Worm (Caenorhabditis elegans) whole organism, late embryonic: ENCODE measurements around the gene ugt-19.
A peak's percentile ranks its signal among the peaks of the same experiment; 100 is the strongest.

Experiments
- K09A11.1 ChIP-seq: sonication (generic microtip); optimal IDR thresholded peaks from 2 replicates; lab custom pipeline; 2017; ENCODE audit warnings: antibody characterized with exemption, mild to moderate bottlenecking, missing genetic modification characterization, missing compliant biosample characterization; ENCODE audit not compliant: insufficient read depth
- T23F11.4 ChIP-seq: fragments of 200-800 bp; sonication (Bioruptor generic); optimal IDR thresholded peaks from 2 replicates; lab custom pipeline; 2018; ENCODE audit warnings: mild to moderate bottlenecking, missing genetic modification characterization, missing compliant biosample characterization
- ahr-1 ChIP-seq: sonication (generic microtip); optimal IDR thresholded peaks from 2 replicates; lab custom pipeline; 2016; ENCODE audit warnings: missing genetic modification characterization, missing compliant biosample characterization
- ama-1 ChIP-seq: fragments of 150-350 bp; optimal IDR thresholded peaks from 2 replicates; lab custom pipeline; 2014
- ceh-19 ChIP-seq: fragments of 200-800 bp; sonication (Bioruptor generic); optimal IDR thresholded peaks from 2 replicates; lab custom pipeline; 2018; ENCODE audit warnings: mild to moderate bottlenecking, missing genetic modification characterization, missing compliant biosample characterization
- ceh-22 ChIP-seq: sonication (generic microtip); optimal IDR thresholded peaks from 2 replicates; lab custom pipeline; 2017; ENCODE audit warnings: missing biosample characterization, missing genetic modification characterization
- ceh-48 ChIP-seq: sonication (generic microtip); optimal IDR thresholded peaks from 2 replicates; lab custom pipeline; 2016; ENCODE audit warnings: missing genetic modification characterization, inconsistent platforms, missing compliant biosample characterization
- che-1 ChIP-seq: sonication (generic microtip); optimal IDR thresholded peaks from 2 replicates; lab custom pipeline; 2016; ENCODE audit warnings: mild to moderate bottlenecking, missing genetic modification characterization, missing compliant biosample characterization
- dve-1 ChIP-seq: sonication (generic microtip); optimal IDR thresholded peaks from 2 replicates; lab custom pipeline; 2017; ENCODE audit warnings: antibody characterized with exemption, mild to moderate bottlenecking, missing genetic modification characterization, missing compliant biosample characterization
- elt-2 ChIP-seq: sonication (generic microtip); optimal IDR thresholded peaks from 2 replicates; lab custom pipeline; 2016; ENCODE audit warnings: missing genetic modification reagents, missing genetic modification characterization, missing compliant biosample characterization
- ets-4 ChIP-seq: sonication (generic microtip); optimal IDR thresholded peaks from 2 replicates; lab custom pipeline; 2016; ENCODE audit warnings: missing genetic modification characterization, missing compliant biosample characterization
- fkh-10 ChIP-seq: fragments of 150-350 bp; optimal IDR thresholded peaks from 2 replicates; lab custom pipeline; 2014; ENCODE audit warnings: missing biosample characterization, missing genetic modification reagents, missing genetic modification characterization
- gmeb-2 ChIP-seq: sonication (generic microtip); optimal IDR thresholded peaks from 2 replicates; lab custom pipeline; 2016; ENCODE audit warnings: missing genetic modification characterization, inconsistent platforms, missing compliant biosample characterization
- hlh-30 ChIP-seq: sonication (generic microtip); optimal IDR thresholded peaks from 2 replicates; lab custom pipeline; 2017; ENCODE audit warnings: antibody characterized with exemption, missing genetic modification characterization, missing compliant biosample characterization; ENCODE audit not compliant: insufficient read depth
- lin-11 ChIP-seq: fragments of 200-800 bp; sonication (Bioruptor generic); optimal IDR thresholded peaks from 2 replicates; lab custom pipeline; 2018; ENCODE audit warnings: mild to moderate bottlenecking, missing genetic modification characterization, missing compliant biosample characterization
- mec-3 ChIP-seq: sonication (generic microtip); optimal IDR thresholded peaks from 2 replicates; lab custom pipeline; 2016; ENCODE audit warnings: borderline replicate concordance, missing genetic modification characterization, missing compliant biosample characterization
- nfya-1 ChIP-seq: sonication (generic microtip); optimal IDR thresholded peaks from 2 replicates; lab custom pipeline; 2017; ENCODE audit warnings: missing genetic modification characterization, mild to moderate bottlenecking, missing compliant biosample characterization, antibody characterized with exemption, moderate library complexity
- npax-4 ChIP-seq: sonication (generic microtip); optimal IDR thresholded peaks from 2 replicates; lab custom pipeline; 2016; ENCODE audit warnings: missing genetic modification characterization, missing compliant biosample characterization
- odd-2 ChIP-seq: sonication (generic microtip); optimal IDR thresholded peaks from 2 replicates; lab custom pipeline; 2017; ENCODE audit warnings: antibody characterized with exemption, mild to moderate bottlenecking, missing genetic modification characterization, missing compliant biosample characterization
- pha-2 ChIP-seq: sonication (generic microtip); optimal IDR thresholded peaks from 2 replicates; lab custom pipeline; 2017; ENCODE audit warnings: mild to moderate bottlenecking, missing genetic modification characterization, missing compliant biosample characterization
- pha-4 ChIP-seq: fragments of 150-350 bp; optimal IDR thresholded peaks from 2 replicates; lab custom pipeline; 2018; ENCODE audit warnings: missing biosample characterization, missing genetic modification reagents, missing genetic modification characterization
- ref-2 ChIP-seq: sonication (generic microtip); optimal IDR thresholded peaks from 2 replicates; lab custom pipeline; 2016; ENCODE audit warnings: missing genetic modification characterization, missing compliant biosample characterization
- sox-4 ChIP-seq: sonication (generic microtip); optimal IDR thresholded peaks from 2 replicates; lab custom pipeline; 2017; ENCODE audit warnings: mild to moderate bottlenecking, missing genetic modification characterization, inconsistent platforms, missing compliant biosample characterization
- tbx-2 ChIP-seq: sonication (generic microtip); optimal IDR thresholded peaks from 2 replicates; lab custom pipeline; 2016; ENCODE audit warnings: missing genetic modification characterization, missing compliant biosample characterization
- unc-3 ChIP-seq, 2 experiments: fragments of 200-800 bp in 1 of 2; sonication (Bioruptor generic) in 1 of 2; sonication (generic microtip) in 1 of 2; conservative IDR thresholded peaks in 1 of 2; optimal IDR thresholded peaks in 1 of 2; 2 replicates each; pipeline versions ENCODE4 v1.3.6 to Lab custom; 2016 to 2022; ENCODE audit warnings: missing compliant biosample characterization in 2 of 2, missing genetic modification characterization in 2 of 2, missing genetic modification reagents in 1 of 2
- unc-42 ChIP-seq: sonication (generic microtip); optimal IDR thresholded peaks from 2 replicates; lab custom pipeline; 2016; ENCODE audit warnings: missing genotype, missing genetic modification characterization, missing compliant biosample characterization

ugt-19 gene

ce11 chrIV:6079925-6080324, at the start of gene ugt-19:
TSS of gene ugt-19 (minus strand) at chrIV:6079952.
- TF ChIP-seq pha-2, result no peak
- TF ChIP-seq elt-2 (tag; lab: Kevin White, UChicago), result peak; percentile 19

- TF ChIP-seq ceh-22 (tag; lab: Kevin White, UChicago) (no peak), npax-4 (tag; lab: Kevin White, UChicago) (no peak), che-1 (no peak), fkh-10 (no peak), ama-1 (no peak)
These were observed 47.6 kb upstream of the ugt-19 start, which contains the start of gene M03D4.4 for ce11 chrIV:6127252-6127930. TSS of gene M03D4.4 (minus strand) at chrIV:6127302.

DNA sequence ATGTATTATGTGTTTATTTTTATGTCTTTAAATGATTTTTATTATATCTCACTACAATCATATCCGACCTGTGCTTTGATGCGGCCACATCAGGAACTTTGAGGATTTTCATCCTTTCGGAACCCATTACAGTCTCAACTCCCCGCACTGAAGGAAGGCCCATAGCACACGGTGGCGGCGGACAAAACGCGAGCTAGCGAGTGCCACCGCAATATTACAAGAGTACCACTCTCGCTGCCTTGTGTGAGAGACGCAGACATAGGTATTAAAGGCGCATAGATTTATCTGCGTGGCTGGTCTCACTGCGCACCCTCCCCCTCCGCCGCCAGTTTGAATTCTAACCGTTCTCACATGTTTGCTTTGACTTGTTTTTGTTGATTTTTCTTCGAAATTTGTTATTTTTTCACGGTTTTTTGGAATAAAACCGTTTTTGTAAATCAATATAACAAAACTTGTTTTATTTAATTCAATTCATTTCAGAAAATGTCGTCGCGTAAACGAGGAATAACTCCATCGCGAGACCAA, 38.1 kb upstream of the ugt-19 start, which contains the start of gene zen-4:
Gene zen-4, plus strand, starts transcription at position 475 of the 525 bp plus-strand sequence.
- TF ChIP-seq nfya-1 (tag; lab: Kevin White, UChicago) (peak; percentile 40), pha-2 (no peak), dve-1 (tag; lab: Kevin White, UChicago) (no peak), ets-4 (no peak), elt-2 (tag; lab: Kevin White, UChicago) (peak; percentile 22), tbx-2 (tag; lab: Kevin White, UChicago) (peak; percentile 28), sox-4 (no peak), ahr-1 (tag; lab: Kevin White, UChicago) (no peak), lin-11 (tag; lab: Kevin White, UChicago) (no peak), ref-2 (tag; lab: Kevin White, UChicago) (peak; percentile 42), hlh-30 (tag; lab: Kevin White, UChicago) (peak; percentile 27), unc-3 (GFP tag; conservative IDR thresholded peaks at IDR 0.05; lab: Robert Waterston, UW) (no peak), unc-3 (tag; optimal IDR thresholded peaks at IDR 0.05; lab: Kevin White, UChicago) (no peak), K09A11.1 (no peak), mec-3 (no peak), ceh-19 (GFP tag; lab: Kevin White, UChicago) (no peak), T23F11.4 (no peak)
- TF ChIP-seq, all 69 proteins: peak for 5

DNA sequence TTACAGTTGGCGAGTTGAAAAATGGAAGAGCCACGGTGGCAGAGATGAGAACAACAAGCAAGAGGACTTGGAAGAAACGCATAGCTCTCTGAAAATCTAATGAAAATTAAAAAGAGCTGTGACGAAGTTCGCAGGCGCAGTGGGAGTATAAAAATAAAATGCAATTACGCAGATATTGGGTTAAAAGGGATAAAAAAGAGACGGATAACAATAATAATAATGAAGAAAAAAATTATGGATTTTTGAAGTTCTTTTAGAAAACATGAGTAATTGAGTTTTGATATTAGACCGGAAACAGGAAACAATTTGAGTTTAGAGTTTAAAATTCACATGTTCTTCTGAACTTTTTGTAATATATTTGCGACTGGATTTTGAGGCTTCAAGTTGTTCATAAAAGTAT, 32.5 kb upstream of the ugt-19 start, which contains the start of gene M03D4.3:
Gene M03D4.3, minus strand, starts transcription at position 101 of the 400 bp plus-strand sequence.
- TF ChIP-seq gmeb-2 (tag; lab: Kevin White, UChicago) (no peak), che-1 (no peak), ceh-48 (no peak), lin-11 (tag; lab: Kevin White, UChicago) (no peak)

- TF ChIP-seq npax-4 (tag; lab: Kevin White, UChicago) (no peak), pha-4 (tag; lab: Kevin White, UChicago) (no peak), fkh-10 (no peak)
These were observed 28.9 kb upstream of the ugt-19 start for ce11 chrIV:6108665-6109064.

- TF ChIP-seq unc-42 (no peak), tbx-2 (tag; lab: Kevin White, UChicago) (peak; percentile 20)
These were observed 24.7 kb upstream of the ugt-19 start for ce11 chrIV:6104446-6104845.

DNA sequence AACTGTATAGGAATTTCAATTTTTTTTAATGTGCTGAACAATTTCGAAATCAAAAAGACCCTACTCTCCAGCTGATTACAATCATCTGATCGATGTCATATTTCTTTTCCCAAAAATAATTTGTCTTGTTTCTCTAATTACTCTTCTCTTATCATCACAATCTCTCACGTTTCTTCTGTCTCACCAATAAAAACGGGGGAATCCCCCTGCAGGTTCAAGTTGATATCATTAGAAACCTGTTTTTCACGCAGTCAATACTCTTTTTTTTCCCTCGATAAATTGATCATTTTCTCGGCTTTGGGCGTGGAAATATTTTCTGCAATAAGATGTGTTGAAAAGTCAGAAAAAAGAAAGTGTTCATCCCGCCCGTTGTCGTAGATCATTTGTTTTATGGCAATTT, 20.0 kb upstream of the ugt-19 start:
- TF ChIP-seq npax-4 (tag; lab: Kevin White, UChicago) (no peak), odd-2 (tag; lab: Kevin White, UChicago) (no peak), elt-2 (tag; lab: Kevin White, UChicago) (peak; percentile 55)
